Fruit fly (Drosophila melanogaster): ENCODE results near the gene r2d2.

dm6 chr2L:7851609-7852008 lies 51.7 kb downstream of the r2d2 start:
- no peak for TF ChIP-seq psq (optimal IDR thresholded peaks at IDR 0.05)
- no peak for TF ChIP-seq ttk (optimal IDR thresholded peaks at IDR 0.05)
- TF ChIP-seq h (optimal IDR thresholded peaks at IDR 0.05) = no peak
- TF ChIP-seq Sin3A (optimal IDR thresholded peaks at IDR 0.05) = no peak
- no peak for TF ChIP-seq insv (optimal IDR thresholded peaks at IDR 0.05)
- TF ChIP-seq Myc (optimal IDR thresholded peaks at IDR 0.05) = no peak
